Worm (Caenorhabditis elegans) whole organism, L3 larva: ENCODE measurements around the gene nhr-137.

Experiments used
- R02D3.7 ChIP-seq: fragments of 150-350 bp; optimal IDR thresholded peaks from 2 replicates; lab custom pipeline; 2014; ENCODE audit warnings: missing biosample characterization, missing genetic modification characterization
- aly-2 ChIP-seq: fragments of 150-350 bp; optimal IDR thresholded peaks from 2 replicates; lab custom pipeline; 2014; ENCODE audit warnings: missing biosample characterization, missing genetic modification characterization
- ceh-28 ChIP-seq: fragments of 150-350 bp; optimal IDR thresholded peaks from 2 replicates; lab custom pipeline; 2014; ENCODE audit warnings: missing biosample characterization, missing genetic modification reagents, missing genetic modification characterization
- ceh-9 ChIP-seq: sonication (generic microtip); optimal IDR thresholded peaks from 2 replicates; lab custom pipeline; 2018; ENCODE audit warnings: missing biosample characterization, missing genetic modification characterization
- daf-12 ChIP-seq: fragments of 150-350 bp; optimal IDR thresholded peaks from 2 replicates; lab custom pipeline; 2014; ENCODE audit warnings: missing biosample characterization, missing genetic modification reagents, missing genetic modification characterization
- egl-5 ChIP-seq: fragments of 150-350 bp; optimal IDR thresholded peaks from 2 replicates; lab custom pipeline; 2017; ENCODE audit warnings: missing biosample characterization, missing genetic modification reagents, missing genetic modification characterization, inconsistent platforms
- elt-2 ChIP-seq: sonication (generic microtip); optimal IDR thresholded peaks from 2 replicates; lab custom pipeline; 2016; ENCODE audit warnings: missing genetic modification reagents, mild to moderate bottlenecking, missing genetic modification characterization, missing compliant biosample characterization
- elt-3 ChIP-seq, 3 experiments: fragments of 150-350 bp in 1 of 3; sonication (generic microtip) in 2 of 3; optimal IDR thresholded peaks; 2 replicates in 2 of 3; 4 replicates in 1 of 3; lab custom pipeline; 2014 to 2017; ENCODE audit warnings: missing biosample characterization in 3 of 3, missing genetic modification characterization in 3 of 3
- fkh-10 ChIP-seq: sonication (generic microtip); optimal IDR thresholded peaks from 2 replicates; lab custom pipeline; 2017; ENCODE audit warnings: missing biosample characterization, missing genetic modification reagents, missing genetic modification characterization
- fos-1 ChIP-seq: fragments of 150-350 bp; optimal IDR thresholded peaks from 2 replicates; lab custom pipeline; 2014; ENCODE audit warnings: missing biosample characterization, missing genetic modification characterization
- hmg-11 ChIP-seq: sonication (generic microtip); optimal IDR thresholded peaks from 2 replicates; lab custom pipeline; 2016; ENCODE audit warnings: missing genetic modification characterization, missing compliant biosample characterization
- jun-1 ChIP-seq: fragments of 150-350 bp; optimal IDR thresholded peaks from 2 replicates; lab custom pipeline; 2014; ENCODE audit warnings: missing biosample characterization, missing genetic modification reagents, missing genetic modification characterization
- lin-15B ChIP-seq: fragments of 150-350 bp; optimal IDR thresholded peaks from 2 replicates; lab custom pipeline; 2014; ENCODE audit warnings: missing biosample characterization, missing genetic modification characterization
- lsy-12 ChIP-seq: sonication (generic microtip); optimal IDR thresholded peaks from 2 replicates; lab custom pipeline; 2016; ENCODE audit warnings: mild to moderate bottlenecking, missing genetic modification characterization, missing compliant biosample characterization
- mdl-1 ChIP-seq: fragments of 150-350 bp; optimal IDR thresholded peaks from 2 replicates; lab custom pipeline; 2014; ENCODE audit warnings: missing biosample characterization, missing genetic modification characterization
- nfya-1 ChIP-seq: sonication (generic microtip); optimal IDR thresholded peaks from 2 replicates; lab custom pipeline; 2017; ENCODE audit warnings: missing genetic modification characterization, mild to moderate bottlenecking, missing compliant biosample characterization, antibody characterized with exemption, moderate library complexity; ENCODE audit not compliant: insufficient read depth
- nhr-11 ChIP-seq: fragments of 150-350 bp; optimal IDR thresholded peaks from 2 replicates; lab custom pipeline; 2014; ENCODE audit warnings: missing biosample characterization, missing genetic modification characterization
- nhr-23 ChIP-seq: fragments of 150-350 bp; optimal IDR thresholded peaks from 2 replicates; lab custom pipeline; 2014; ENCODE audit warnings: missing biosample characterization, missing genetic modification reagents, missing genetic modification characterization
- nhr-237 ChIP-seq: fragments of 150-350 bp; optimal IDR thresholded peaks from 2 replicates; lab custom pipeline; 2014; ENCODE audit warnings: missing biosample characterization, missing genetic modification characterization
- nhr-25 ChIP-seq: sonication (generic microtip); optimal IDR thresholded peaks from 2 replicates; lab custom pipeline; 2017; ENCODE audit warnings: missing biosample characterization, missing genetic modification characterization
- nhr-28 ChIP-seq: fragments of 150-350 bp; optimal IDR thresholded peaks from 2 replicates; lab custom pipeline; 2014; ENCODE audit warnings: missing biosample characterization, missing genetic modification characterization
- nhr-43 ChIP-seq: sonication (generic microtip); optimal IDR thresholded peaks from 2 replicates; lab custom pipeline; 2016; ENCODE audit warnings: mild to moderate bottlenecking, missing genetic modification characterization, missing compliant biosample characterization; ENCODE audit not compliant: poor library complexity, severe bottlenecking
- nhr-77 ChIP-seq: fragments of 150-350 bp; optimal IDR thresholded peaks from 2 replicates; lab custom pipeline; 2014; ENCODE audit warnings: missing biosample characterization, missing genetic modification characterization
- pha-4 ChIP-seq: fragments of 150-350 bp; optimal IDR thresholded peaks from 2 replicates; lab custom pipeline; 2014; ENCODE audit warnings: missing biosample characterization, missing genetic modification reagents, missing genetic modification characterization
- pqm-1 ChIP-seq: fragments of 150-350 bp; optimal IDR thresholded peaks from 2 replicates; lab custom pipeline; 2017; ENCODE audit warnings: missing biosample characterization, missing genetic modification characterization, inconsistent platforms
- sea-2 ChIP-seq: fragments of 150-350 bp; sonication (generic microtip); optimal IDR thresholded peaks from 4 replicates; lab custom pipeline; 2014; ENCODE audit warnings: missing biosample characterization, missing genetic modification reagents, missing genetic modification characterization
- skn-1 ChIP-seq: fragments of 150-350 bp; optimal IDR thresholded peaks from 2 replicates; lab custom pipeline; 2014; ENCODE audit warnings: missing biosample characterization, missing genetic modification characterization
- snpc-4 ChIP-seq: fragments of 150-350 bp; optimal IDR thresholded peaks from 2 replicates; lab custom pipeline; 2014; ENCODE audit warnings: missing biosample characterization, missing genetic modification characterization
- tbx-2 ChIP-seq: sonication (generic microtip); optimal IDR thresholded peaks from 2 replicates; lab custom pipeline; 2016; ENCODE audit warnings: mild to moderate bottlenecking, missing genetic modification characterization, missing compliant biosample characterization
- zag-1 ChIP-seq: fragments of 150-350 bp; optimal IDR thresholded peaks from 2 replicates; lab custom pipeline; 2014; ENCODE audit warnings: missing biosample characterization, missing genetic modification characterization
- ztf-4 ChIP-seq: fragments of 150-350 bp; optimal IDR thresholded peaks from 2 replicates; lab custom pipeline; 2014; ENCODE audit warnings: missing biosample characterization, missing genetic modification characterization

nhr-137 gene

DNA sequence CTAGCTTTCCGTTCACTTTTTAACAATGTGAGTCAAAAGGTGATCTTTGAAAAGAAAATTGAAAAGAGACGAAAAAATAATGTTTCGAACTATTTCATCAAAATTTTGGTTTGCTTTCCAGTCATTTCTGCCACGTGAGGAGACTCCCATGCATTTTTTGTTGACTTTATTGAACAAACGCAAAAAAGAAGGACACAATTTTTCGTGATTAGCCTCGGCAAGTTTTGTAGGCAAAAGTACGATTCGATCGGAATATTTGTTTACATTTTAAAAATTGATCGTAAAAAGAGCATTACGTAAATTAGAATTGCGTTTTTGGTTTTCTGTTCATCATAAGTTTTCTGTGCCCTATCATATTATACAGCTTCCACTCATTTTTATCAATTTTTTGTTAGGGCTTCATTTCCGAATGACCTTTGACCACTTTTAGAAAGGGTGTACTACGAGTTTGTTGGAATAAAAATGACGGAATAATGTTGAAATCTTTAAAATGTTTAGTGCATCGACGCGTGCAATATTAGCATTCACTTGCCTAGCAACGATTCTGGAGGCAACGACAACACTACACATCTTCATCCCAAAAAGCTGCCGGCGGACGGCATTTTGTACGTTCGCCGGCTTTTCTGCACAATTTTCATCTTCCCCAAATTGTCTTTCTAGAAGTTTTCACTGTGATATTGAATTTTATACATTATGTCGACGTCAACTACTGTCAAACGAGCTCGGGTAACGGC lies 23.7 kb downstream of the nhr-137 start, which contains the start of gene C56E10.3:
C56E10.3 (plus strand) TSS at position 684 of the 734 bp plus-strand sequence.
- peak; percentile 86 for TF ChIP-seq elt-2 (tag; lab: Kevin White, UChicago)
- TF ChIP-seq hmg-11 (tag; lab: Kevin White, UChicago) = no peak
- TF ChIP-seq pha-4 (tag; lab: Kevin White, UChicago) = peak; percentile 96
- peak; percentile 76 for TF ChIP-seq pqm-1

DNA sequence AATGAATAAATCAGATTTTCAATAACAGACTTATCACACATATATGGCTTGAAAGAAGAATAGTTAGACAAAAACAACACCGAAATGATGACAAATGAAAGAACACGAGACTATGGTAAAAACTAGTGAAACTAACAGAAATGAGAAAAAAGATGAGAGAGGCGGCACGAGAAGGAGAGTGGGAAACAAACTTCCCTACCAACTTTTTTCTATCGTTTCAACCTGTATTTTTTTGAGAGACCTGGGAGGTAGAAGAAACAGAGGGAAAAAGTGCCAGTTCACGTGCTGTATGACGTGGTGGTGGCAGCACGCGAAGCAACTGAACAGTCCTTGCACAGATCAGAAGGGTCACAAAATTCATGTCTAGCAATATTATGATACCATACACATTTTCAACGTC lies 26.0 kb downstream of the nhr-137 start:
- TF ChIP-seq skn-1 (tag; lab: Kevin White, UChicago) = peak; percentile 41
- TF ChIP-seq elt-2 (tag; lab: Kevin White, UChicago) = peak; percentile 49
- peak; percentile 49 for TF ChIP-seq nhr-25
- TF ChIP-seq zag-1 (tag; lab: Kevin White, UChicago) = no peak
- peak; percentile 65 for TF ChIP-seq pha-4 (tag; lab: Kevin White, UChicago)
- TF ChIP-seq ceh-9 (tag; lab: Kevin White, UChicago) = no peak
- peak; percentile 29 for TF ChIP-seq nhr-23 (tag; lab: Kevin White, UChicago)
- TF ChIP-seq mdl-1 (tag; lab: Kevin White, UChicago) = peak; percentile 34
- TF ChIP-seq nhr-28 (tag; lab: Kevin White, UChicago) = no peak
- TF ChIP-seq R02D3.7 (tag; lab: Kevin White, UChicago) = no peak
- no peak for TF ChIP-seq egl-5 (tag; lab: Kevin White, UChicago)

ce11 chrX:6641509-6641908 lies 27.3 kb downstream of the nhr-137 start:
- TF ChIP-seq elt-2 (tag; lab: Kevin White, UChicago) = peak; percentile 29
- TF ChIP-seq nhr-25 = peak; percentile 55
- no peak for TF ChIP-seq mdl-1 (tag; lab: Kevin White, UChicago)
- TF ChIP-seq nfya-1 (tag; lab: Kevin White, UChicago) = peak; percentile 18

DNA sequence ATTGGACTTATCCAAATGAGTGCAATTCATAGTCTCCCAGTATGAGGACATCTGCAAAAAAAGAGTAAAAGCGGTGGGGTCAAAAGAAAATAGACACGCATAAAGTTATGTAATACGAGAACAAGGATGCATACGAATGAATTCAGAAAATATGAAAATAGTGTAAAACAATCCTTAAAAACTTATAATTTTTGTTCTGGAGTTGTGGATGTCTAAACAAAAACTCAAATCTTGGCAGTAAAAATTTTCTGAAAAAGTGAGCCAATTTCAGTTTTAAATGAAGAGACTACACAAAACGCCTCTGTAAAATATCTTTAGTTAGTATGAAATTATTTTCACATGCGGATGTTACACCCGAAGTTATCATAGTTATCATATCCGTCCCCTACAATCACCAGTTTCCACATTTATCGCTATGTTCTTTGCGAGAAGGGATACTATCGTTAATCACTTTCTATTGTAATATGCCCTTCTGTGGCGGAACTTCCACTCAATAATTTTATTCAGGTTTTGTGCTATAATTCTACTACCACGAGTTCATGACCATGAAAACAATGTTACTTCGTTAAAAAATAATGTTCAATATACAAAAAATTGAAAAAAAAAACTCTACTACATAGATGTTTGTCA lies 28.1 kb downstream of the nhr-137 start, which contains the start of gene nhr-120:
nhr-120 (minus strand) TSS at position 51 of the 630 bp plus-strand sequence.
- TF ChIP-seq daf-12 (tag; lab: Kevin White, UChicago) = no peak
- no peak for TF ChIP-seq nhr-11 (tag; lab: Kevin White, UChicago)
- peak; percentile 17 for TF ChIP-seq nhr-25
- TF ChIP-seq elt-2 (tag; lab: Kevin White, UChicago) = no peak
- TF ChIP-seq R02D3.7 (tag; lab: Kevin White, UChicago) = no peak
- TF ChIP-seq, all 47 proteins: peak for 1

ce11 chrX:6638985-6639573 lies 29.7 kb downstream of the nhr-137 start:
- TF ChIP-seq ceh-28 (tag; lab: Kevin White, UChicago) (peak; percentile 32), nhr-23 (tag; lab: Kevin White, UChicago) (peak; percentile 67), jun-1 (tag; lab: Kevin White, UChicago) (peak; percentile 40), lin-15B (tag; lab: Kevin White, UChicago) (no peak), elt-2 (tag; lab: Kevin White, UChicago) (peak; percentile 73), nhr-25 (peak; percentile 75), nfya-1 (tag; lab: Kevin White, UChicago) (peak; percentile 16), lsy-12 (tag; lab: Kevin White, UChicago) (no peak), pqm-1 (peak; percentile 70), nhr-43 (peak; percentile 62)

ce11 chrX:6637933-6638332 lies 30.9 kb downstream of the nhr-137 start:
- TF ChIP-seq sea-2 (GFP tag; lab: Kevin White, UChicago) = no peak
- no peak for TF ChIP-seq elt-2 (tag; lab: Kevin White, UChicago)
- TF ChIP-seq nhr-28 (tag; lab: Kevin White, UChicago) = no peak
- TF ChIP-seq fos-1 (tag; lab: Kevin White, UChicago) = no peak
- TF ChIP-seq daf-12 (tag; lab: Kevin White, UChicago) = no peak
- TF ChIP-seq nhr-237 (tag; lab: Kevin White, UChicago) = no peak
- no peak for TF ChIP-seq elt-3 (tag; optimal IDR thresholded peaks at IDR 0.05; lab: Kevin White, UChicago)
- no peak for TF ChIP-seq ztf-4 (tag; lab: Kevin White, UChicago)
- TF ChIP-seq pqm-1 = no peak
- TF ChIP-seq snpc-4 (tag; lab: Kevin White, UChicago) = no peak
- no peak for TF ChIP-seq aly-2 (tag; lab: Kevin White, UChicago)
- no peak for TF ChIP-seq nhr-23 (tag; lab: Kevin White, UChicago)
- no peak for TF ChIP-seq tbx-2 (tag; lab: Kevin White, UChicago)
- TF ChIP-seq fkh-10 (GFP tag; lab: Kevin White, UChicago) = no peak
- no peak for TF ChIP-seq lin-15B (tag; lab: Kevin White, UChicago)
- no peak for TF ChIP-seq mdl-1 (tag; lab: Kevin White, UChicago)
- no peak for TF ChIP-seq nhr-77
